Worm (Caenorhabditis elegans): ENCODE measurements around the gene let-268.

ce11 chrII:10001065-10001464 is 38.7 kb downstream of the let-268 start, which contains the start of gene nlt-1:
- TF ChIP-seq ceh-82 (tag; optimal IDR thresholded peaks at IDR 0.05) (no peak), fos-1 (tag; optimal IDR thresholded peaks at IDR 0.05) (no peak), ztf-11 (tag; optimal IDR thresholded peaks at IDR 0.05) (no peak)

Data from whole organism, L3 larva.